Fruit fly (Drosophila melanogaster) whole organism, embryonic: Measurements from ENCODE around the gene Gr93d.

ENCODE experiments used
- Aef1 ChIP-seq: fragments of 200-800 bp; sonication (Bioruptor generic); IDR thresholded peaks from 3 replicates; pipeline ENCODE4 v1.3.6; 2022; ENCODE audit warnings: missing biosample characterization, missing genetic modification characterization
- Asciz ChIP-seq: fragments of 200-800 bp; sonication (Bioruptor generic); optimal IDR thresholded peaks from 2 replicates; lab custom pipeline; 2017; ENCODE audit warnings: missing biosample characterization, mild to moderate bottlenecking, missing genetic modification characterization, missing genetic modification reagents
- Atf6 ChIP-seq: fragments of 200-800 bp; sonication (Bioruptor generic); IDR thresholded peaks from 2 replicates; pipeline ENCODE4 v1.3.6; 2022; ENCODE audit warnings: missing biosample characterization, missing genetic modification characterization
- BEAF-32 ChIP-seq: fragments of 200-800 bp; sonication (Bioruptor generic); optimal IDR thresholded peaks from 3 replicates; lab custom pipeline; 2017; ENCODE audit warnings: missing biosample characterization, missing genetic modification characterization, mild to moderate bottlenecking, moderate library complexity, missing genetic modification reagents
- CG10366 ChIP-seq: fragments of 200-800 bp; sonication (Bioruptor generic); IDR thresholded peaks from 2 replicates; pipeline ENCODE4 v1.3.6; 2022; ENCODE audit warnings: missing biosample characterization, missing genetic modification characterization
- CG11560 ChIP-seq: fragments of 200-800 bp; sonication (Bioruptor generic); IDR thresholded peaks from 3 replicates; pipeline ENCODE4 v1.3.6; 2022; ENCODE audit warnings: missing biosample characterization, missing genetic modification characterization
- CG11723 ChIP-seq: fragments of 200-800 bp; sonication (Bioruptor generic); optimal IDR thresholded peaks from 2 replicates; lab custom pipeline; 2017; ENCODE audit warnings: missing biosample characterization, mild to moderate bottlenecking, missing genetic modification characterization
- CG12744 ChIP-seq: fragments of 200-800 bp; sonication (Bioruptor generic); optimal IDR thresholded peaks from 2 replicates; lab custom pipeline; 2016; ENCODE audit warnings: missing biosample characterization, missing genetic modification characterization
- CG13287 ChIP-seq: fragments of 200-800 bp; sonication (Bioruptor generic); IDR thresholded peaks from 2 replicates; pipeline ENCODE4 v1.3.6; 2022; ENCODE audit warnings: missing biosample characterization, missing genetic modification characterization; ENCODE audit not compliant: partially characterized antibody
- CG13296 ChIP-seq: fragments of 200-800 bp; sonication (Bioruptor generic); optimal IDR thresholded peaks from 3 replicates; lab custom pipeline; 2018; ENCODE audit warnings: missing biosample characterization, mild to moderate bottlenecking, missing genetic modification characterization
- CG14441 ChIP-seq: fragments of 200-800 bp; sonication (Bioruptor generic); IDR thresholded peaks from 2 replicates; pipeline ENCODE4 v1.3.6; 2022; ENCODE audit warnings: missing biosample characterization, missing genetic modification characterization
- CG1602 ChIP-seq: fragments of 200-800 bp; sonication (Bioruptor generic); optimal IDR thresholded peaks from 3 replicates; lab custom pipeline; 2016; ENCODE audit warnings: missing biosample characterization, missing genetic modification characterization
- CG2202 ChIP-seq: fragments of 200-800 bp; sonication (Bioruptor generic); optimal IDR thresholded peaks from 2 replicates; lab custom pipeline; 2018; ENCODE audit warnings: missing biosample characterization, mild to moderate bottlenecking, missing genetic modification characterization
- CG2678 ChIP-seq: fragments of 200-800 bp; sonication (Bioruptor generic); optimal IDR thresholded peaks from 3 replicates; lab custom pipeline; 2019; ENCODE audit warnings: missing biosample characterization, mild to moderate bottlenecking, missing genetic modification characterization, moderate library complexity
- CG2712 ChIP-seq: fragments of 200-800 bp; optimal IDR thresholded peaks from 3 replicates; lab custom pipeline; 2019; ENCODE audit warnings: missing biosample characterization, mild to moderate bottlenecking, missing genetic modification characterization, moderate library complexity
- CG30403 ChIP-seq: fragments of 200-800 bp; sonication (Bioruptor generic); optimal IDR thresholded peaks from 3 replicates; lab custom pipeline; 2016; ENCODE audit warnings: missing biosample characterization, missing genetic modification characterization
- CG31441 ChIP-seq: fragments of 200-800 bp; sonication (Bioruptor generic); IDR thresholded peaks from 2 replicates; pipeline ENCODE4 v1.3.6; 2022; ENCODE audit warnings: missing biosample characterization, missing genetic modification characterization
- CG34376 ChIP-seq: fragments of 200-800 bp; sonication (Bioruptor generic); optimal IDR thresholded peaks from 2 replicates; lab custom pipeline; 2018; ENCODE audit warnings: missing biosample characterization, mild to moderate bottlenecking, missing genetic modification characterization
- CG3726 ChIP-seq: fragments of 200-800 bp; sonication (Bioruptor generic); IDR thresholded peaks from 3 replicates; pipeline ENCODE4, ENCODE4 v1.3.6; 2022; ENCODE audit warnings: missing biosample characterization, missing genetic modification characterization
- CG3838 ChIP-seq: fragments of 200-800 bp; sonication (Bioruptor generic); optimal IDR thresholded peaks from 3 replicates; lab custom pipeline; 2016; ENCODE audit warnings: missing biosample characterization, missing genetic modification characterization
- CG4404 ChIP-seq: fragments of 200-800 bp; sonication (Bioruptor generic); IDR thresholded peaks from 2 replicates; pipeline ENCODE4 v1.3.6; 2022; ENCODE audit warnings: missing biosample characterization, missing genetic modification characterization
- CG6854 ChIP-seq: fragments of 200-800 bp; sonication (Bioruptor generic); optimal IDR thresholded peaks from 3 replicates; lab custom pipeline; 2017; ENCODE audit warnings: missing biosample characterization, mild to moderate bottlenecking, missing genetic modification characterization
- CG8478 ChIP-seq: fragments of >200 bp; optimal IDR thresholded peaks from 2 replicates; lab custom pipeline; 2018
- Chrac-16 ChIP-seq: fragments of 200-800 bp; sonication (Bioruptor generic); optimal IDR thresholded peaks from 3 replicates; lab custom pipeline; 2016; ENCODE audit warnings: missing biosample characterization, missing genetic modification characterization
- Dp ChIP-seq: fragments of 200-800 bp; sonication (Bioruptor generic); optimal IDR thresholded peaks from 2 replicates; lab custom pipeline; 2018; ENCODE audit warnings: missing biosample characterization, mild to moderate bottlenecking, missing genetic modification characterization, moderate library complexity
- Dref ChIP-seq: fragments of 200-800 bp; sonication (Bioruptor generic); IDR thresholded peaks from 2 replicates; pipeline ENCODE4 v1.3.6; 2022; ENCODE audit warnings: missing biosample characterization, missing genetic modification characterization
- HHEX ChIP-seq: fragments of 200-800 bp; sonication (Bioruptor generic); optimal IDR thresholded peaks from 3 replicates; lab custom pipeline; 2017; ENCODE audit warnings: missing biosample characterization, mild to moderate bottlenecking, missing genetic modification characterization, missing genetic modification reagents
- Neu2 ChIP-seq: fragments of 200-800 bp; sonication (Bioruptor generic); optimal IDR thresholded peaks from 3 replicates; lab custom pipeline; 2016; ENCODE audit warnings: missing biosample characterization, missing genetic modification characterization, borderline replicate concordance
- Usf ChIP-seq: fragments of 200-800 bp; sonication (Bioruptor generic); optimal IDR thresholded peaks from 2 replicates; lab custom pipeline; 2017; ENCODE audit warnings: missing genotype, missing biosample characterization, missing genetic modification characterization
- ab ChIP-seq: fragments of 200-800 bp; sonication (Bioruptor generic); optimal IDR thresholded peaks from 2 replicates; lab custom pipeline; 2016; ENCODE audit warnings: missing biosample characterization, missing genetic modification characterization
- al ChIP-seq: fragments of 200-800 bp; sonication (Bioruptor generic); IDR thresholded peaks from 2 replicates; pipeline ENCODE4 v1.3.6; 2022; ENCODE audit warnings: missing biosample characterization, missing genetic modification characterization
- ara ChIP-seq: fragments of 200-800 bp; sonication (Bioruptor generic); IDR thresholded peaks from 2 replicates; pipeline ENCODE4 v1.3.6; 2022; ENCODE audit warnings: missing biosample characterization, missing genetic modification characterization
- az2 ChIP-seq: fragments of 200-800 bp; sonication (Bioruptor generic); optimal IDR thresholded peaks from 3 replicates; lab custom pipeline; 2016; ENCODE audit warnings: missing biosample characterization, missing genetic modification characterization
- bcd ChIP-seq: fragments of 200-800 bp; sonication (Bioruptor generic); optimal IDR thresholded peaks from 2 replicates; lab custom pipeline; 2017; ENCODE audit warnings: missing biosample characterization, mild to moderate bottlenecking, missing genetic modification characterization
- chinmo ChIP-seq: fragments of 200-800 bp; sonication (Bioruptor generic); IDR thresholded peaks from 4 replicates; pipeline ENCODE4 v1.3.6; 2022; ENCODE audit warnings: missing biosample characterization, missing genetic modification characterization; ENCODE audit not compliant: partially characterized antibody
- corto ChIP-seq: fragments of 200-800 bp; sonication (Bioruptor generic); optimal IDR thresholded peaks from 2 replicates; lab custom pipeline; 2016; ENCODE audit warnings: missing biosample characterization, mild to moderate bottlenecking, missing genetic modification characterization, moderate library complexity
- dmrt11E ChIP-seq: fragments of 200-800 bp; sonication (Bioruptor generic); optimal IDR thresholded peaks from 3 replicates; lab custom pipeline; 2018; ENCODE audit warnings: missing biosample characterization, mild to moderate bottlenecking, missing genetic modification characterization, moderate library complexity
- fu2 ChIP-seq: fragments of 200-800 bp; sonication (Bioruptor generic); optimal IDR thresholded peaks from 2 replicates; lab custom pipeline; 2016; ENCODE audit warnings: missing biosample characterization, missing genetic modification characterization
- gce ChIP-seq: fragments of 200-800 bp; sonication (Bioruptor generic); IDR thresholded peaks from 3 replicates; pipeline ENCODE4 v1.3.6; 2022; ENCODE audit warnings: missing biosample characterization, missing genetic modification characterization
- grn ChIP-seq: fragments of 200-800 bp; sonication (Bioruptor generic); optimal IDR thresholded peaks from 3 replicates; lab custom pipeline; 2017; ENCODE audit warnings: missing biosample characterization, missing genetic modification characterization
- gt ChIP-seq: fragments of 200-800 bp; sonication (Bioruptor generic); IDR thresholded peaks from 2 replicates; pipeline ENCODE4 v1.3.6; 2022; ENCODE audit warnings: missing biosample characterization, missing genetic modification characterization
- ham ChIP-seq: fragments of 200-800 bp; sonication (Bioruptor generic); IDR thresholded peaks from 2 replicates; pipeline ENCODE4 v1.3.6; 2022; ENCODE audit warnings: missing biosample characterization, missing genetic modification characterization
- ind ChIP-seq: fragments of 200-800 bp; sonication (Bioruptor generic); optimal IDR thresholded peaks from 3 replicates; lab custom pipeline; 2016; ENCODE audit warnings: missing biosample characterization, missing genetic modification characterization
- inv ChIP-seq: fragments of 200-800 bp; sonication (Bioruptor generic); IDR thresholded peaks from 2 replicates; pipeline ENCODE4 v1.3.6; 2022; ENCODE audit warnings: missing biosample characterization, missing genetic modification characterization; ENCODE audit not compliant: partially characterized antibody
- lbe ChIP-seq: fragments of 200-800 bp; sonication (Bioruptor generic); optimal IDR thresholded peaks from 2 replicates; lab custom pipeline; 2016; ENCODE audit warnings: missing biosample characterization, mild to moderate bottlenecking, missing genetic modification characterization
- lmd ChIP-seq: fragments of 200-800 bp; sonication (Bioruptor generic); IDR thresholded peaks from 2 replicates; pipeline ENCODE4 v1.3.6; 2022; ENCODE audit warnings: missing biosample characterization, missing genetic modification characterization
- phol ChIP-seq: fragments of 200-800 bp; sonication (Bioruptor generic); optimal IDR thresholded peaks from 3 replicates; lab custom pipeline; 2018; ENCODE audit warnings: missing biosample characterization, mild to moderate bottlenecking, missing genetic modification characterization, moderate library complexity
- slbo ChIP-seq: fragments of 200-800 bp; sonication (Bioruptor generic); IDR thresholded peaks from 2 replicates; pipeline ENCODE4 v1.3.6; 2022; ENCODE audit warnings: missing biosample characterization, missing genetic modification characterization
- tll ChIP-seq, 2 experiments: fragments of 200-800 bp in 1 of 2; fragments of >200 bp in 1 of 2; sonication (Bioruptor generic) in 1 of 2; optimal IDR thresholded peaks; 2 replicates each; lab custom pipeline; 2017 to 2019; ENCODE audit warnings: missing biosample characterization in 2 of 2, missing genetic modification characterization in 2 of 2, mild to moderate bottlenecking in 1 of 2, moderate library complexity in 1 of 2
- vvl ChIP-seq: fragments of 200-800 bp; sonication (Bioruptor generic); IDR thresholded peaks from 2 replicates; pipeline ENCODE4 v1.3.6; 2022; ENCODE audit warnings: missing biosample characterization, missing genetic modification characterization

Gene Gr93d

dm6 chr3R:21862137-21862850, 15.8 kb upstream of the Gr93d start (continued):
- no peak for TF ChIP-seq al (GFP tag; lab: Robert Waterston, UW)
- TF ChIP-seq lbe (GFP tag; lab: Kevin White, UChicago): no peak
- peak; percentile 90 for TF ChIP-seq dmrt11E (tag; lab: Kevin White, UChicago)
- no peak for TF ChIP-seq fu2 (GFP tag; lab: Kevin White, UChicago)
- peak; percentile 83 for TF ChIP-seq CG2202
- no peak for TF ChIP-seq BEAF-32 (GFP tag; lab: Kevin White, UChicago)
- peak; percentile 85 for TF ChIP-seq az2 (GFP tag; lab: Kevin White, UChicago)
- no peak for TF ChIP-seq CG13296 (GFP tag; lab: Kevin White, UChicago)
- no peak for TF ChIP-seq CG34376
- TF ChIP-seq tll (GFP tag; optimal IDR thresholded peaks at IDR 0.05; lab: Kevin White, UChicago): no peak
- TF ChIP-seq CG14441 (GFP tag; lab: Robert Waterston, UW): peak; percentile 45
- peak; percentile 75 for TF ChIP-seq CG2678
- peak; percentile 26; the same call in 1 of the 2 replicates for TF ChIP-seq Atf6
- TF ChIP-seq Aef1 (GFP tag; lab: Robert Waterston, UW): 0 out of 3 replicates have a peak, but pooled peaks have one; percentile 35
- no peak for TF ChIP-seq CG3838 (GFP tag; lab: Kevin White, UChicago)
- peak; percentile 90 for TF ChIP-seq CG30403
- no peak for TF ChIP-seq CG8478
- TF ChIP-seq grn (GFP tag; lab: Kevin White, UChicago): no peak
- TF ChIP-seq chinmo (GFP tag; lab: Robert Waterston, UW): no peak
- TF ChIP-seq gce (GFP tag; lab: Robert Waterston, UW): peak; percentile 81
- TF ChIP-seq ara (GFP tag; lab: Robert Waterston, UW): peak; percentile 90
- peak; percentile 39 for TF ChIP-seq ind (GFP tag; lab: Kevin White, UChicago)
- TF ChIP-seq CG1602: peak; percentile 69
- TF ChIP-seq gt: peak; percentile 52
- no peak for TF ChIP-seq inv
- peak; percentile 32; the same call in 1 of the 2 replicates for TF ChIP-seq CG4404 (GFP tag; lab: Robert Waterston, UW)
- TF ChIP-seq CG13287 (GFP tag; lab: Robert Waterston, UW): no peak
- TF ChIP-seq CG10366 (GFP tag; lab: Robert Waterston, UW): peak; percentile 76
- 0 out of 3 replicates have a peak, but pooled peaks have one; percentile 59 for TF ChIP-seq CG3726 (GFP tag; lab: Robert Waterston, UW)
- peak; percentile 72 for TF ChIP-seq Chrac-16
- TF ChIP-seq CG11560 (tag; lab: Robert Waterston, UW): no peak
- no peak for TF ChIP-seq corto (GFP tag; lab: Kevin White, UChicago)
- TF ChIP-seq CG31441 (GFP tag; lab: Robert Waterston, UW): peak; percentile 89
- TF ChIP-seq Asciz (GFP tag; lab: Kevin White, UChicago): peak; percentile 84
- TF ChIP-seq Neu2: no peak
- TF ChIP-seq Dp (GFP tag; lab: Kevin White, UChicago): no peak
- TF ChIP-seq CG6854: no peak
- no peak for TF ChIP-seq ab (GFP tag; lab: Kevin White, UChicago)
- TF ChIP-seq Dref: no peak
- TF ChIP-seq lmd (GFP tag; lab: Robert Waterston, UW): peak; percentile 72
- no peak for TF ChIP-seq slbo (GFP tag; lab: Robert Waterston, UW)
- no peak for TF ChIP-seq CG12744 (GFP tag; lab: Kevin White, UChicago)
- TF ChIP-seq phol (tag; lab: Kevin White, UChicago): peak; percentile 85
- peak; percentile 55 for TF ChIP-seq bcd (GFP tag; lab: Kevin White, UChicago)
- TF ChIP-seq vvl (GFP tag; lab: Robert Waterston, UW): peak; percentile 90
- peak; percentile 7 for TF ChIP-seq Usf
- TF ChIP-seq ham (GFP tag; lab: Robert Waterston, UW): no peak
- peak; percentile 69 for TF ChIP-seq HHEX (GFP tag; lab: Kevin White, UChicago)
- TF ChIP-seq CG2712 (tag; lab: Kevin White, UChicago): peak; percentile 92
- TF ChIP-seq CG11723 (GFP tag; lab: Kevin White, UChicago): peak; percentile 79
